Worm (Caenorhabditis elegans) whole organism, late embryonic: ENCODE data around the gene K11G9.5.
A peak's percentile ranks its signal among the peaks of the same experiment; 100 is the strongest.

ENCODE experiments used
- C08G9.2 ChIP-seq: sonication (generic microtip); optimal IDR thresholded peaks from 2 replicates; lab custom pipeline; 2016; ENCODE audit warnings: mild to moderate bottlenecking, missing genetic modification characterization, moderate library complexity, missing compliant biosample characterization
- C38D4.7 ChIP-seq: fragments of 200-800 bp; sonication (Bioruptor generic); optimal IDR thresholded peaks from 2 replicates; lab custom pipeline; 2018; ENCODE audit warnings: mild to moderate bottlenecking, missing genetic modification characterization, moderate library complexity, missing compliant biosample characterization
- F13H6.1 ChIP-seq: sonication (generic microtip); optimal IDR thresholded peaks from 2 replicates; lab custom pipeline; 2016; ENCODE audit warnings: missing genetic modification characterization, missing compliant biosample characterization
- K09A11.1 ChIP-seq: sonication (generic microtip); optimal IDR thresholded peaks from 2 replicates; lab custom pipeline; 2017; ENCODE audit warnings: antibody characterized with exemption, mild to moderate bottlenecking, missing genetic modification characterization, missing compliant biosample characterization; ENCODE audit not compliant: insufficient read depth
- T23F11.4 ChIP-seq: fragments of 200-800 bp; sonication (Bioruptor generic); optimal IDR thresholded peaks from 2 replicates; lab custom pipeline; 2018; ENCODE audit warnings: mild to moderate bottlenecking, missing genetic modification characterization, missing compliant biosample characterization
- Y22D7AL.16 ChIP-seq: sonication (generic microtip); optimal IDR thresholded peaks from 2 replicates; lab custom pipeline; 2016; ENCODE audit warnings: missing genetic modification characterization, missing compliant biosample characterization
- ahr-1 ChIP-seq: sonication (generic microtip); optimal IDR thresholded peaks from 2 replicates; lab custom pipeline; 2016; ENCODE audit warnings: missing genetic modification characterization, missing compliant biosample characterization
- ama-1 ChIP-seq: fragments of 150-350 bp; optimal IDR thresholded peaks from 2 replicates; lab custom pipeline; 2014
- ceh-14 ChIP-seq: sonication (generic microtip); optimal IDR thresholded peaks from 2 replicates; lab custom pipeline; 2016; ENCODE audit warnings: missing genotype, missing genetic modification characterization, missing compliant biosample characterization
- ceh-19 ChIP-seq: fragments of 200-800 bp; sonication (Bioruptor generic); optimal IDR thresholded peaks from 2 replicates; lab custom pipeline; 2018; ENCODE audit warnings: mild to moderate bottlenecking, missing genetic modification characterization, missing compliant biosample characterization
- ceh-22 ChIP-seq: sonication (generic microtip); optimal IDR thresholded peaks from 2 replicates; lab custom pipeline; 2017; ENCODE audit warnings: missing biosample characterization, missing genetic modification characterization
- ceh-24 ChIP-seq: sonication (generic microtip); optimal IDR thresholded peaks from 2 replicates; lab custom pipeline; 2016; ENCODE audit warnings: mild to moderate bottlenecking, missing genetic modification characterization, missing compliant biosample characterization
- ceh-30 ChIP-seq: fragments of 150-350 bp; optimal IDR thresholded peaks from 2 replicates; lab custom pipeline; 2014; ENCODE audit warnings: missing biosample characterization, missing genetic modification characterization
- ceh-31 ChIP-seq: sonication (generic microtip); optimal IDR thresholded peaks from 2 replicates; lab custom pipeline; 2016; ENCODE audit warnings: missing genetic modification characterization, missing compliant biosample characterization
- ceh-34 ChIP-seq: sonication (generic microtip); optimal IDR thresholded peaks from 2 replicates; lab custom pipeline; 2016; ENCODE audit warnings: mild to moderate bottlenecking, missing genetic modification characterization, missing compliant biosample characterization
- ceh-45 ChIP-seq: fragments of 200-800 bp; sonication (Bioruptor generic); IDR thresholded peaks from 2 replicates; pipeline ENCODE4 v1.3.6; 2022; ENCODE audit warnings: missing genetic modification reagents, missing genetic modification characterization, missing compliant biosample characterization
- ceh-48 ChIP-seq: sonication (generic microtip); optimal IDR thresholded peaks from 2 replicates; lab custom pipeline; 2016; ENCODE audit warnings: missing genetic modification characterization, inconsistent platforms, missing compliant biosample characterization
- che-1 ChIP-seq: sonication (generic microtip); optimal IDR thresholded peaks from 2 replicates; lab custom pipeline; 2016; ENCODE audit warnings: mild to moderate bottlenecking, missing genetic modification characterization, missing compliant biosample characterization
- dve-1 ChIP-seq: sonication (generic microtip); optimal IDR thresholded peaks from 2 replicates; lab custom pipeline; 2017; ENCODE audit warnings: antibody characterized with exemption, mild to moderate bottlenecking, missing genetic modification characterization, missing compliant biosample characterization
- elt-2 ChIP-seq: sonication (generic microtip); optimal IDR thresholded peaks from 2 replicates; lab custom pipeline; 2016; ENCODE audit warnings: missing genetic modification reagents, missing genetic modification characterization, missing compliant biosample characterization
- ets-4 ChIP-seq: sonication (generic microtip); optimal IDR thresholded peaks from 2 replicates; lab custom pipeline; 2016; ENCODE audit warnings: missing genetic modification characterization, missing compliant biosample characterization
- fax-1 ChIP-seq: sonication (generic microtip); optimal IDR thresholded peaks from 2 replicates; lab custom pipeline; 2016; ENCODE audit warnings: missing genotype, missing genetic modification characterization, missing compliant biosample characterization
- fkh-10 ChIP-seq: fragments of 150-350 bp; optimal IDR thresholded peaks from 2 replicates; lab custom pipeline; 2014; ENCODE audit warnings: missing biosample characterization, missing genetic modification reagents, missing genetic modification characterization
- fkh-6 ChIP-seq: sonication (generic microtip); optimal IDR thresholded peaks from 2 replicates; lab custom pipeline; 2016; ENCODE audit warnings: missing genetic modification characterization, missing compliant biosample characterization
- hlh-13 ChIP-seq: fragments of 200-800 bp; sonication (Bioruptor generic); optimal IDR thresholded peaks from 2 replicates; lab custom pipeline; 2018; ENCODE audit warnings: mild to moderate bottlenecking, missing genetic modification characterization, missing compliant biosample characterization
- hlh-15 ChIP-seq: sonication (generic microtip); optimal IDR thresholded peaks from 2 replicates; lab custom pipeline; 2016; ENCODE audit warnings: missing genetic modification characterization, missing compliant biosample characterization
- hlh-6 ChIP-seq: sonication (generic microtip); optimal IDR thresholded peaks from 2 replicates; lab custom pipeline; 2016; ENCODE audit warnings: missing genotype, missing genetic modification characterization, missing compliant biosample characterization
- madf-2 ChIP-seq: sonication (generic microtip); optimal IDR thresholded peaks from 2 replicates; lab custom pipeline; 2017; ENCODE audit warnings: missing genetic modification characterization, missing compliant biosample characterization
- mec-3 ChIP-seq: sonication (generic microtip); optimal IDR thresholded peaks from 2 replicates; lab custom pipeline; 2016; ENCODE audit warnings: borderline replicate concordance, missing genetic modification characterization, missing compliant biosample characterization
- nfya-1 ChIP-seq: sonication (generic microtip); optimal IDR thresholded peaks from 2 replicates; lab custom pipeline; 2017; ENCODE audit warnings: missing genetic modification characterization, mild to moderate bottlenecking, missing compliant biosample characterization, antibody characterized with exemption, moderate library complexity
- npax-4 ChIP-seq: sonication (generic microtip); optimal IDR thresholded peaks from 2 replicates; lab custom pipeline; 2016; ENCODE audit warnings: missing genetic modification characterization, missing compliant biosample characterization
- odd-2 ChIP-seq: sonication (generic microtip); optimal IDR thresholded peaks from 2 replicates; lab custom pipeline; 2017; ENCODE audit warnings: antibody characterized with exemption, mild to moderate bottlenecking, missing genetic modification characterization, missing compliant biosample characterization
- pag-3 ChIP-seq: sonication (generic microtip); optimal IDR thresholded peaks from 2 replicates; lab custom pipeline; 2016; ENCODE audit warnings: missing compliant biosample characterization, missing genetic modification characterization, borderline replicate concordance
- pat-9 ChIP-seq: fragments of 200-800 bp; sonication (Bioruptor generic); optimal IDR thresholded peaks from 2 replicates; lab custom pipeline; 2018; ENCODE audit warnings: mild to moderate bottlenecking, missing genetic modification characterization, moderate library complexity, missing compliant biosample characterization
- pax-1 ChIP-seq: fragments of 150-350 bp; optimal IDR thresholded peaks from 2 replicates; lab custom pipeline; 2014; ENCODE audit warnings: missing biosample characterization, missing genetic modification characterization
- pha-2 ChIP-seq: sonication (generic microtip); optimal IDR thresholded peaks from 2 replicates; lab custom pipeline; 2017; ENCODE audit warnings: mild to moderate bottlenecking, missing genetic modification characterization, missing compliant biosample characterization
- pqm-1 ChIP-seq: sonication (generic microtip); optimal IDR thresholded peaks from 2 replicates; lab custom pipeline; 2016; ENCODE audit warnings: missing genetic modification characterization, missing compliant biosample characterization
- pros-1 ChIP-seq: fragments of 150-350 bp; optimal IDR thresholded peaks from 2 replicates; lab custom pipeline; 2014; ENCODE audit warnings: missing biosample characterization, missing genetic modification reagents, missing genetic modification characterization
- ref-2 ChIP-seq: sonication (generic microtip); optimal IDR thresholded peaks from 2 replicates; lab custom pipeline; 2016; ENCODE audit warnings: missing genetic modification characterization, missing compliant biosample characterization
- rnt-1 ChIP-seq: sonication (generic microtip); optimal IDR thresholded peaks from 2 replicates; lab custom pipeline; 2016; ENCODE audit warnings: missing genetic modification characterization, missing compliant biosample characterization
- sdc-2 ChIP-seq: sonication (generic microtip); optimal IDR thresholded peaks from 2 replicates; lab custom pipeline; 2016; ENCODE audit warnings: missing genotype, missing genetic modification characterization, missing compliant biosample characterization
- sox-2 ChIP-seq: fragments of 200-800 bp; sonication (Bioruptor generic); IDR thresholded peaks from 2 replicates; pipeline ENCODE4 v1.3.6; 2022; ENCODE audit warnings: missing genetic modification reagents, missing genetic modification characterization, missing compliant biosample characterization
- sox-4 ChIP-seq: sonication (generic microtip); optimal IDR thresholded peaks from 2 replicates; lab custom pipeline; 2017; ENCODE audit warnings: mild to moderate bottlenecking, missing genetic modification characterization, inconsistent platforms, missing compliant biosample characterization
- syd-9 ChIP-seq: sonication (generic microtip); optimal IDR thresholded peaks from 2 replicates; lab custom pipeline; 2016; ENCODE audit warnings: mild to moderate bottlenecking, missing genetic modification characterization, moderate library complexity, missing compliant biosample characterization
- ttx-3 ChIP-seq: sonication (generic microtip); optimal IDR thresholded peaks from 2 replicates; lab custom pipeline; 2016; ENCODE audit warnings: missing genetic modification reagents, missing genetic modification characterization, missing compliant biosample characterization
- unc-3 ChIP-seq, 2 experiments: fragments of 200-800 bp in 1 of 2; sonication (Bioruptor generic) in 1 of 2; sonication (generic microtip) in 1 of 2; conservative IDR thresholded peaks in 1 of 2; optimal IDR thresholded peaks in 1 of 2; 2 replicates each; pipeline versions ENCODE4 v1.3.6 to Lab custom; 2016 to 2022; ENCODE audit warnings: missing compliant biosample characterization in 2 of 2, missing genetic modification characterization in 2 of 2, missing genetic modification reagents in 1 of 2
- unc-42 ChIP-seq: sonication (generic microtip); optimal IDR thresholded peaks from 2 replicates; lab custom pipeline; 2016; ENCODE audit warnings: missing genotype, missing genetic modification characterization, missing compliant biosample characterization
- unc-55 ChIP-seq: sonication (generic microtip); optimal IDR thresholded peaks from 2 replicates; lab custom pipeline; 2017; ENCODE audit warnings: missing biosample characterization, missing genetic modification reagents, missing genetic modification characterization
- ztf-16 ChIP-seq: sonication (generic microtip); optimal IDR thresholded peaks from 2 replicates; lab custom pipeline; 2017; ENCODE audit warnings: missing genetic modification characterization, missing compliant biosample characterization

Gene K11G9.5

DNA sequence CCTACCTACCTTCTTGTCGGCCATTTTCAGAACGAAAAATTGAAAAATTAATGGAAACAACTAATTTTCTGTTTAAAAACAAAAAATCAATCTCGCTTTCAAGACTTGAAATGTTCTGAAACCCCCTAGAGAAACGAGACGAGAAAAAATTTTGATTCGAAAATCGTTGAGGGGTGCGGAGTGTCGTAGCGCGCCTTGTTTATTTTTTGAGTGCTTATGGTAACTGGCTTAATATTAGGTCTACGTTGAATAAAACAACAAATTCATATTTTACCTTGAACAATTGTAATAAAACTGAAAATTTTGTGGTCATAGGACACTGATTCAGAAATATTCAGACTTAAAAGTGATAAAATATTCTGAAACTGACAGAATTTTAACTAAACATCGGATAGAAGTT lies 22.2 kb upstream of the K11G9.5 start, which contains the start of gene sna-1:
Gene sna-1 (minus strand): TSS at position 218 of the 400 bp plus-strand sequence.
- TF ChIP-seq ztf-16 (no peak), nfya-1 (tag; lab: Kevin White, UChicago) (peak; percentile 15)

DNA sequence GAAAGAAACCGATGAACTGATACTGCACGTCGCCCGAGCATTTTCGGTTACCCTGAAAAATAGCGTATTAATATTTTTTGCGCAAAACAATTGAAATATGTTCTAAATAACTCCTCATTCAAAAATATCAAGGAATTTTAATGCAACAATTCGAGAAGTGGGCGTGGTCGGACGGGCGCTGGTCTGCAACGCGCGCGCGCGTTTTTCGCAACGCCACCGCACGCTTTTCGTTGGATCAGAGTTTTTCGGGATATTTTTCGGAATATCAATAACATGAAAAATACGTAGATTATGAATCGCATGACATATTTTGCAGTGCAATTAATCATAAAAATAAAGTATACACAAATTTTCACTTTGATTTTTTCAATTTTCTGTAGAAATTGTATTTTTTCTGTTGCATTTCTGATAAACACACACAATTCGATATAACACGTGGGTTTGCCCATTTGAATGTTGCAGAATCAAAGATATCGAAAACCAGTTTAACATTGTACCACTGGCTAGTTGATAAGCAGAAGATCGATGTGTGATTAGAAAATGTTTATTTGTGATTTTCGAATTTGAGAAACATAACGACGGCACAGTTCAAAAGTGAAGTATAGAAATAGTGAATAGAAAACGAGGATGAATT lies 20.9 kb upstream of the K11G9.5 start, which contains the start of gene dlst-1:
Gene dlst-1 (minus strand): TSS at position 52 of the 634 bp plus-strand sequence.
- TF ChIP-seq ahr-1: no peak
- TF ChIP-seq ceh-14 (tag; lab: Kevin White, UChicago): peak; percentile 48
- TF ChIP-seq Y22D7AL.16 (tag; lab: Kevin White, UChicago): peak; percentile 5
- no peak for TF ChIP-seq ceh-24 (tag; lab: Kevin White, UChicago)
- TF ChIP-seq hlh-13 (GFP tag; lab: Kevin White, UChicago): no peak
- TF ChIP-seq K09A11.1 (tag; lab: Kevin White, UChicago): peak; percentile 14
- TF ChIP-seq pax-1 (tag; lab: Kevin White, UChicago): no peak
- no peak for TF ChIP-seq pqm-1 (tag; lab: Kevin White, UChicago)
- no peak for TF ChIP-seq odd-2 (tag; lab: Kevin White, UChicago)
- peak; percentile 42 for TF ChIP-seq fkh-6 (tag; lab: Kevin White, UChicago)
- TF ChIP-seq unc-42 (tag; lab: Kevin White, UChicago): no peak
- no peak for TF ChIP-seq ama-1
- peak; percentile 42 for TF ChIP-seq ceh-19 (GFP tag; lab: Kevin White, UChicago)
- no peak for TF ChIP-seq fkh-10
- TF ChIP-seq sox-4 (tag; lab: Kevin White, UChicago): peak; percentile 45
- peak; percentile 14 for TF ChIP-seq hlh-6
- no peak for TF ChIP-seq pag-3 (tag; lab: Kevin White, UChicago)
- peak; percentile 20 for TF ChIP-seq pha-2
- TF ChIP-seq unc-3 (GFP tag; conservative IDR thresholded peaks at IDR 0.05; lab: Robert Waterston, UW): no peak
- peak; percentile 40 for TF ChIP-seq unc-3 (tag; optimal IDR thresholded peaks at IDR 0.05; lab: Kevin White, UChicago)
- peak; percentile 69 for TF ChIP-seq nfya-1 (tag; lab: Kevin White, UChicago)
- no peak for TF ChIP-seq dve-1 (tag; lab: Kevin White, UChicago)
- no peak for TF ChIP-seq unc-55 (GFP tag; lab: Kevin White, UChicago)
- peak; percentile 62 for TF ChIP-seq madf-2 (tag; lab: Kevin White, UChicago)
- TF ChIP-seq F13H6.1: peak; percentile 51
- TF ChIP-seq ceh-22 (tag; lab: Kevin White, UChicago): no peak
- TF ChIP-seq fax-1 (tag; lab: Kevin White, UChicago): peak; percentile 49
- peak; percentile 23 for TF ChIP-seq C38D4.7 (GFP tag; lab: Kevin White, UChicago)
- TF ChIP-seq C08G9.2 (tag; lab: Kevin White, UChicago): peak; percentile 36
- TF ChIP-seq ztf-16: peak; percentile 56
- TF ChIP-seq ceh-31 (tag; lab: Kevin White, UChicago): peak; percentile 49
- TF ChIP-seq ceh-30 (tag; lab: Kevin White, UChicago): no peak
- peak; percentile 2 for TF ChIP-seq che-1 (tag; lab: Kevin White, UChicago)
- peak; percentile 27 for TF ChIP-seq hlh-15 (tag; lab: Kevin White, UChicago)
- no peak for TF ChIP-seq ets-4 (tag; lab: Kevin White, UChicago)
- TF ChIP-seq sox-2 (GFP tag; lab: Robert Waterston, UW): no peak
- peak; percentile 23 for TF ChIP-seq sdc-2 (tag; lab: Kevin White, UChicago)
- TF ChIP-seq ceh-34: peak; percentile 33
- no peak for TF ChIP-seq ceh-45
- no peak for TF ChIP-seq ceh-48 (tag; lab: Kevin White, UChicago)
- TF ChIP-seq ttx-3 (tag; lab: Kevin White, UChicago): peak; percentile 54
- TF ChIP-seq mec-3 (tag; lab: Kevin White, UChicago): no peak
- peak; percentile 35 for TF ChIP-seq rnt-1 (tag; lab: Kevin White, UChicago)
- TF ChIP-seq syd-9 (tag; lab: Kevin White, UChicago): peak; percentile 17
- TF ChIP-seq ref-2 (tag; lab: Kevin White, UChicago): no peak
- peak; percentile 73 for TF ChIP-seq pat-9
- TF ChIP-seq npax-4 (tag; lab: Kevin White, UChicago): no peak
- TF ChIP-seq elt-2 (tag; lab: Kevin White, UChicago): peak; percentile 72
- TF ChIP-seq T23F11.4 (GFP tag; lab: Kevin White, UChicago): no peak
- TF ChIP-seq pros-1 (tag; lab: Kevin White, UChicago): no peak
